Worm (Caenorhabditis elegans): Measurements from ENCODE around the gene mcm-3AP.

mcm-3AP gene

ce11 chrIV:7948290-7948689 is at the start of gene mcm-3AP:
TSS of gene mcm-3AP (plus strand) at chrIV:7948672.
- TF ChIP-seq sea-1 (GFP tag; conservative IDR thresholded peaks at IDR 0.05) (peak; percentile 78), tbx-37 (GFP tag; conservative IDR thresholded peaks at IDR 0.05) (peak; percentile 72), pes-1 (GFP tag; IDR thresholded peaks at IDR 0.05) (peak; percentile 79), scrt-1 (GFP tag; IDR thresholded peaks at IDR 0.05) (0 out of 2 replicates have a peak, but pooled peaks have one; percentile 37)

ce11 chrIV:7902221-7902904 is 46.1 kb upstream of the mcm-3AP start, which contains the start of gene arp-11:
TSS of gene arp-11 (minus strand) at chrIV:7902271.
- TF ChIP-seq F13C5.2 (tag; optimal IDR thresholded peaks at IDR 0.05) (peak; percentile 24), scrt-1 (GFP tag; IDR thresholded peaks at IDR 0.05) (no peak), sea-1 (GFP tag; conservative IDR thresholded peaks at IDR 0.05) (no peak), aly-1 (tag; optimal IDR thresholded peaks at IDR 0.05) (no peak), hmg-4 (GFP tag; optimal IDR thresholded peaks at IDR 0.05) (no peak)

ce11 chrIV:7903359-7903758 is 45.1 kb upstream of the mcm-3AP start, which contains the start of gene C49H3.6:
TSS of gene C49H3.6 (plus strand) at chrIV:7903738.
- no peak for TF ChIP-seq ceh-36 (tag; optimal IDR thresholded peaks at IDR 0.05)
- no peak for TF ChIP-seq sea-1 (GFP tag; conservative IDR thresholded peaks at IDR 0.05)
- no peak for TF ChIP-seq scrt-1 (GFP tag; IDR thresholded peaks at IDR 0.05)
- no peak for TF ChIP-seq ama-1 (optimal IDR thresholded peaks at IDR 0.05)

ce11 chrIV:7906643-7907042 is 41.8 kb upstream of the mcm-3AP start:
- TF ChIP-seq flt-1 (GFP tag; IDR thresholded peaks at IDR 0.05) (no peak), ets-7 (tag; optimal IDR thresholded peaks at IDR 0.05) (no peak), ama-1 (optimal IDR thresholded peaks at IDR 0.05) (no peak), tbx-11 (GFP tag; IDR thresholded peaks at IDR 0.05) (no peak)

ce11 chrIV:7909455-7910141 is 38.9 kb upstream of the mcm-3AP start:
- TF ChIP-seq tbx-37 (GFP tag; conservative IDR thresholded peaks at IDR 0.05) (no peak), hmbx-1 (tag; optimal IDR thresholded peaks at IDR 0.05) (no peak), hmg-4 (GFP tag; optimal IDR thresholded peaks at IDR 0.05) (peak; percentile 31), ceh-36 (tag; optimal IDR thresholded peaks at IDR 0.05) (no peak), sea-1 (GFP tag; conservative IDR thresholded peaks at IDR 0.05) (no peak), ceh-13 (GFP tag; optimal IDR thresholded peaks at IDR 0.05) (no peak)

- TF ChIP-seq ama-1 (optimal IDR thresholded peaks at IDR 0.05) (no peak), B0310.2 (tag; optimal IDR thresholded peaks at IDR 0.05) (no peak), tbx-37 (GFP tag; conservative IDR thresholded peaks at IDR 0.05) (no peak), scrt-1 (GFP tag; IDR thresholded peaks at IDR 0.05) (no peak), sea-1 (GFP tag; conservative IDR thresholded peaks at IDR 0.05) (no peak), hmg-4 (GFP tag; optimal IDR thresholded peaks at IDR 0.05) (no peak), pes-1 (GFP tag; IDR thresholded peaks at IDR 0.05) (no peak), aly-1 (tag; optimal IDR thresholded peaks at IDR 0.05) (no peak), ceh-13 (GFP tag; optimal IDR thresholded peaks at IDR 0.05) (no peak), tra-4 (tag; optimal IDR thresholded peaks at IDR 0.05) (no peak), hnd-1 (tag; optimal IDR thresholded peaks at IDR 0.05) (no peak), ets-7 (tag; optimal IDR thresholded peaks at IDR 0.05) (no peak), ceh-36 (tag; optimal IDR thresholded peaks at IDR 0.05) (no peak), flt-1 (GFP tag; IDR thresholded peaks at IDR 0.05) (no peak), hmbx-1 (tag; optimal IDR thresholded peaks at IDR 0.05) (no peak), F13C5.2 (tag; optimal IDR thresholded peaks at IDR 0.05) (no peak)
Measured at ce11 chrIV:7910197-7910735, 38.2 kb upstream of the mcm-3AP start, which contains the start of the genes npp-27 and ntl-4. TSS of gene npp-27 (minus strand) at chrIV:7910247. TSS of gene ntl-4 (plus strand) at chrIV:7910575.

- TF ChIP-seq pes-1 (GFP tag; IDR thresholded peaks at IDR 0.05) (no peak), ceh-13 (GFP tag; optimal IDR thresholded peaks at IDR 0.05) (no peak)
Measured at ce11 chrIV:7914991-7915390, 33.5 kb upstream of the mcm-3AP start, which contains the start of gene C49H3.4. TSS of gene C49H3.4 (plus strand) at chrIV:7915291.

- TF ChIP-seq scrt-1 (GFP tag; IDR thresholded peaks at IDR 0.05): no peak
- TF ChIP-seq flt-1 (GFP tag; IDR thresholded peaks at IDR 0.05): no peak
- no peak for TF ChIP-seq tbx-37 (GFP tag; conservative IDR thresholded peaks at IDR 0.05)
- no peak for TF ChIP-seq ceh-36 (tag; optimal IDR thresholded peaks at IDR 0.05)
- no peak for TF ChIP-seq tbx-11 (GFP tag; IDR thresholded peaks at IDR 0.05)
- no peak for TF ChIP-seq hmg-4 (GFP tag; optimal IDR thresholded peaks at IDR 0.05)
- TF ChIP-seq tra-4 (tag; optimal IDR thresholded peaks at IDR 0.05): no peak
- no peak for TF ChIP-seq aly-1 (tag; optimal IDR thresholded peaks at IDR 0.05)
- TF ChIP-seq ceh-13 (GFP tag; optimal IDR thresholded peaks at IDR 0.05): no peak
- TF ChIP-seq sea-1 (GFP tag; conservative IDR thresholded peaks at IDR 0.05): no peak
- no peak for TF ChIP-seq pes-1 (GFP tag; IDR thresholded peaks at IDR 0.05)
- TF ChIP-seq F13C5.2 (tag; optimal IDR thresholded peaks at IDR 0.05): no peak
- TF ChIP-seq ets-7 (tag; optimal IDR thresholded peaks at IDR 0.05): no peak
- no peak for TF ChIP-seq hnd-1 (tag; optimal IDR thresholded peaks at IDR 0.05)
- TF ChIP-seq B0310.2 (tag; optimal IDR thresholded peaks at IDR 0.05): no peak
- no peak for TF ChIP-seq ama-1 (optimal IDR thresholded peaks at IDR 0.05)
- no peak for TF ChIP-seq hmbx-1 (tag; optimal IDR thresholded peaks at IDR 0.05)
Measured at ce11 chrIV:7916907-7917306, 31.6 kb upstream of the mcm-3AP start.
